Worm (Caenorhabditis elegans) whole organism, midembryonic: ENCODE data around the gene pqn-29.

Source experiments
- cog-1 ChIP-seq: sonication (generic microtip); optimal IDR thresholded peaks from 2 replicates; lab custom pipeline; 2016; ENCODE audit warnings: missing genetic modification characterization, missing compliant biosample characterization
- flt-1 ChIP-seq: fragments of 200-800 bp; sonication (Bioruptor generic); IDR thresholded peaks from 2 replicates; pipeline ENCODE4 v1.3.6; 2022; ENCODE audit warnings: missing genetic modification characterization, missing compliant biosample characterization
- klf-2 ChIP-seq: fragments of 200-800 bp; sonication (Bioruptor generic); conservative IDR thresholded peaks from 2 replicates; pipeline ENCODE4 v1.3.6; 2022; ENCODE audit warnings: missing genetic modification reagents, missing genetic modification characterization, missing compliant biosample characterization
- med-1 ChIP-seq: sonication (generic microtip); optimal IDR thresholded peaks from 2 replicates; lab custom pipeline; 2017; ENCODE audit warnings: missing genetic modification characterization, mild to moderate bottlenecking, missing compliant biosample characterization, antibody characterized with exemption, missing genetic modification reagents; ENCODE audit not compliant: insufficient read depth
- ref-1 ChIP-seq: fragments of 200-800 bp; sonication (Bioruptor generic); conservative IDR thresholded peaks from 2 replicates; pipeline ENCODE4 v1.3.6; 2022; ENCODE audit warnings: missing genetic modification reagents, missing genetic modification characterization, missing compliant biosample characterization
- tab-1 ChIP-seq: fragments of 200-800 bp; sonication (Bioruptor generic); IDR thresholded peaks from 2 replicates; pipeline ENCODE4 v1.3.6; 2022; ENCODE audit warnings: missing genetic modification characterization, missing compliant biosample characterization
- ztf-23 ChIP-seq: fragments of 200-800 bp; sonication (Bioruptor generic); IDR thresholded peaks from 2 replicates; pipeline ENCODE4 v1.3.6; 2022; ENCODE audit warnings: missing genetic modification reagents, missing genetic modification characterization, missing compliant biosample characterization
- ztf-29 ChIP-seq: fragments of 200-800 bp; sonication (Bioruptor generic); IDR thresholded peaks from 2 replicates; pipeline ENCODE4 v1.3.6; 2022; ENCODE audit warnings: missing genetic modification reagents, missing genetic modification characterization, missing compliant biosample characterization

DNA sequence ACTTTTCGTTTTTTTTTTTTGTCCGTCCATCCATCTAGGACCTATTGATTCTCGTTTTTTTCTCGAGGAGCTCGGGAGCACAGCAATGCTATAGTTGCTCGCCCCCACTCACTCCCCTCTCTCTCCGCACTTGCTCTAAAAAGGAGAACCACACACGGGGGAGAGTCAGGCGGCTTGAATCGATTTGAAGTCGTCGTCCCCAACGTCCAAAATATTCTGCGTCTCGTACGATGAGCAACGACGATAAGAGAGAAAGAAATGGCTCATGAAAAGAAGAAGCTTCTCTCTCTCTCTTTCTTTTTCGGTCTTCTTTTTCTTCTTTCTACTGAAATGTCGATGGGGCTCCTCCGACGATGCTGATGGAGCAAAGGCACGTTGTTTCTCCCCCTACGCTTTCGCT is 10.3 kb upstream of the pqn-29 start:
- TF ChIP-seq flt-1 (GFP tag; lab: Robert Waterston, UW) = no peak
- TF ChIP-seq ztf-29 = no peak
- no peak for TF ChIP-seq tab-1 (GFP tag; lab: Robert Waterston, UW)
- TF ChIP-seq med-1 (GFP tag; lab: Kevin White, UChicago) = no peak
- 0 out of 2 replicates have a peak, but pooled peaks have one; percentile 22 for TF ChIP-seq ztf-23 (GFP tag; lab: Robert Waterston, UW)
- no peak for TF ChIP-seq cog-1 (tag; lab: Kevin White, UChicago)
- no peak for TF ChIP-seq ref-1 (GFP tag; lab: Robert Waterston, UW)
- no peak for TF ChIP-seq klf-2 (GFP tag; lab: Robert Waterston, UW)
